Worm (Caenorhabditis elegans): ENCODE results near the gene rbm-22.

ce11 chrIV:10885915-10886314 lies 24.7 kb downstream of the rbm-22 start, which contains the start of gene srlf-11:
- TF ChIP-seq nhr-11 (tag; optimal IDR thresholded peaks at IDR 0.05) (no peak), nhr-237 (tag; optimal IDR thresholded peaks at IDR 0.05) (no peak), unc-62 (GFP tag; optimal IDR thresholded peaks at IDR 0.05) (no peak), zag-1 (tag; optimal IDR thresholded peaks at IDR 0.05) (no peak), mab-5 (tag; optimal IDR thresholded peaks at IDR 0.05) (no peak), lin-13 (GFP tag; optimal IDR thresholded peaks at IDR 0.05) (no peak), peb-1 (tag; optimal IDR thresholded peaks at IDR 0.05) (no peak)
